Fruit fly (Drosophila melanogaster): ENCODE results near the gene CG32669.

The CG32669 gene

DNA sequence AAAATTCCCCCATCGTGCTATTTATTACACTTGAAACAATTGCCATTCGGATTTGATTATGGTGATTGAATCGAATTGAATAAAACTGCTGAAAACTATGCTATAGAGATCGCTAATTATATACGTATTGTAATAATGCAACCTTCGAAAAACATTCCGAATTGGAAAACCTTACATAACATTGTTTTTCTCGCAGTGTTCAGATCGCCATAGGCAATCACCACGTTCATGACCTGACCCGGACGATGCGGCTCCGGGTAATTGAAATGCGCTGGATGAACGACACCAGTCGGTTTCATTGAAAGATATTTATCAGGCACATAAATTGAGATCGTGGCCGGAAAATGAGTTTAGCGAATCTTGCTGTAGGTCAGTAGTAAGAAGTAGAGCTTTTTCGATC is 37.9 kb upstream of the CG32669 start (continued):
- 0 out of 3 replicates have a peak, but pooled peaks have one; percentile 28 for TF ChIP-seq row (GFP tag; IDR thresholded peaks at IDR 0.05)
- TF ChIP-seq insv (GFP tag; optimal IDR thresholded peaks at IDR 0.05): no peak
- peak in 1 of 2 experiments; percentile 1 for TF ChIP-seq Hr78 (GFP tag; optimal IDR thresholded peaks at IDR 0.05)
- TF ChIP-seq CG9609 (GFP tag; optimal IDR thresholded peaks at IDR 0.05): peak; percentile 4
- peak; percentile 12 for TF ChIP-seq PHDP (tag; optimal IDR thresholded peaks at IDR 0.05)
- TF ChIP-seq ERR (GFP tag; optimal IDR thresholded peaks at IDR 0.05): no peak
- peak; percentile 31 for TF ChIP-seq CG11504 (tag; optimal IDR thresholded peaks at IDR 0.05)
- no peak for TF ChIP-seq Lhr (GFP tag; optimal IDR thresholded peaks at IDR 0.05)
- TF ChIP-seq caup (GFP tag; optimal IDR thresholded peaks at IDR 0.05; ENCODE audit: severe bottlenecking): no peak
- TF ChIP-seq dpn (GFP tag; optimal IDR thresholded peaks at IDR 0.05): peak in 1 of 2 experiments; percentile 5
- TF ChIP-seq chif (GFP tag; optimal IDR thresholded peaks at IDR 0.05): peak in 1 of 2 experiments; percentile 0
- no peak for TF ChIP-seq prd (optimal IDR thresholded peaks at IDR 0.05)
- TF ChIP-seq prd (GFP tag; IDR thresholded peaks at IDR 0.05): peak; percentile 40; the same call in 1 of the 3 replicates
- TF ChIP-seq sens (GFP tag): peak; percentile 59
- TF ChIP-seq Xbp1 (GFP tag; optimal IDR thresholded peaks at IDR 0.05): peak; percentile 19
- peak; percentile 17 for TF ChIP-seq phol (tag; optimal IDR thresholded peaks at IDR 0.05)
- TF ChIP-seq Ada2b (GFP tag; IDR thresholded peaks at IDR 0.05): 0 out of 2 replicates have a peak, but pooled peaks have one; percentile 8
- peak in 1 of 2 experiments; percentile 2 for TF ChIP-seq bsh (GFP tag; optimal IDR thresholded peaks at IDR 0.05)
- TF ChIP-seq Oli (tag; optimal IDR thresholded peaks at IDR 0.05): peak; percentile 23
- peak; percentile 21 for TF ChIP-seq lab (GFP tag; optimal IDR thresholded peaks at IDR 0.05)
- TF ChIP-seq CG13287 (GFP tag; IDR thresholded peaks at IDR 0.05; ENCODE audit: partially characterized antibody): no peak
- no peak for TF ChIP-seq ken (GFP tag; IDR thresholded peaks at IDR 0.05)
- TF ChIP-seq Blimp-1 (GFP tag; optimal IDR thresholded peaks at IDR 0.05): peak; percentile 25
- peak; percentile 8 for TF ChIP-seq fd96Cb (tag; optimal IDR thresholded peaks at IDR 0.05)

DNA sequence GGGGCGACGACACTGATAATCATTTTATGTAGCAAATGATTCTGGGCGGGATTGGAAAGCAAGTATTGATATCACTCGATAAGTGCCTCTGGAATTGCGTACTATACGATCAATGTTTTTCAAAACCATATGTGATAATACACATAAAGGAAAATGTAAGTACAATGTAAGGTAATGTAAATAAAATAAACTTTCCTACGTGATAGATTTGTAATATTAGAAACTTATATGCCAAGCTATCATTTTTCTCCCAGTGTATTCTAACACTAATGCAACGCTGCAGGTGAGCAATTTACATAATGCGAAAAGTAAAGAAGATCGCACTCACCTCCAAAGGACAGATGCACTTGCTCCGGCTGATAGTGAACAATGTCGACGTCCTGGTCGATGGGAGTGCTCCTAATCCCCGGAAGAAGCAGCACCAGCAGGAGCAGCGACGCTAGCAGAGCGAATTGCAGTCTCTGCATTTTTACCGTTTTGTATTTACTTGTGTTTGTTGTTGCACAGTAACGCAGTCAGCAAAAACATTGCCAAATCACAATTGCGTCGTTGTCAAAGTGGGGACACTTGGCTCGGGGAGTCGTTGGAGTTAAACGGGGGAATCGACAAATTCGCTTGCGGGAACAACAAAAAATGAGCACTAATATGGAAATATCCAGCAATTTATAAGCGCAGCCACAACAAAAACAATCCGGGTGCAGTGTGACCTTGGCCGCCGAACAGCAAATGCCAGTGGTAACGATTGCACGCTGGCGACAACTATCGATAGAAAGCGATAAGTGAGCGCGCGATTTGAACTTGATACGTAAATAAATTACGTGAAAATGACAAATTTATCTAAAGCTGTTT is 32.4 kb upstream of the CG32669 start, which contains the start of gene CG1637:
Gene CG1637, minus strand, starts transcription at position 807 of the 849 bp plus-strand sequence.
- TF ChIP-seq CG4360 (GFP tag; IDR thresholded peaks at IDR 0.05) (peak; percentile 89), CG9437 (GFP tag; optimal IDR thresholded peaks at IDR 0.05) (peak; percentile 96), CG2116 (GFP tag; optimal IDR thresholded peaks at IDR 0.05) (peak; percentile 64), amos (GFP tag; IDR thresholded peaks at IDR 0.05; ENCODE audit: partially characterized antibody) (peak; percentile 75), Drgx (GFP tag; IDR thresholded peaks at IDR 0.05) (peak; percentile 61), Dll (GFP tag; IDR thresholded peaks at IDR 0.05; ENCODE audit: partially characterized antibody) (peak; percentile 72), bsh (GFP tag; optimal IDR thresholded peaks at IDR 0.05) (peak in 1 of 2 experiments; percentile 24), CG10366 (GFP tag; IDR thresholded peaks at IDR 0.05) (no peak), HHEX (GFP tag; optimal IDR thresholded peaks at IDR 0.05) (no peak), Sox100B (GFP tag; optimal IDR thresholded peaks at IDR 0.05) (no peak), CG8388 (GFP tag; optimal IDR thresholded peaks at IDR 0.05) (no peak), Dref (GFP tag; IDR thresholded peaks at IDR 0.05) (peak; percentile 80), CG3995 (GFP tag; optimal IDR thresholded peaks at IDR 0.05) (no peak), row (GFP tag; IDR thresholded peaks at IDR 0.05) (0 out of 3 replicates have a peak, but pooled peaks have one; percentile 8), BEAF-32 (GFP tag; optimal IDR thresholded peaks at IDR 0.05) (peak; percentile 75), klu (GFP tag; IDR thresholded peaks at IDR 0.05) (no peak), unpg (GFP tag; optimal IDR thresholded peaks at IDR 0.05) (no peak), ken (GFP tag; IDR thresholded peaks at IDR 0.05) (no peak), CG17802 (tag; optimal IDR thresholded peaks at IDR 0.05) (no peak), zen2 (GFP tag; IDR thresholded peaks at IDR 0.05; ENCODE audit: partially characterized antibody) (peak; percentile 66), CG16813 (GFP tag; IDR thresholded peaks at IDR 0.05; ENCODE audit: partially characterized antibody) (peak; percentile 68), Med (GFP tag) (peak; percentile 32), Dp (GFP tag; optimal IDR thresholded peaks at IDR 0.05) (peak; percentile 92), ftz-f1 (GFP tag; optimal IDR thresholded peaks at IDR 0.05) (peak; percentile 40), Scr (GFP tag; IDR thresholded peaks at IDR 0.05; ENCODE audit: partially characterized antibody) (peak; percentile 76)

Measured in whole organism, embryonic.